Worm (Caenorhabditis elegans) whole organism, L2 larva: ENCODE data around the gene K11C4.2.
A peak's percentile ranks its signal among the peaks of the same experiment; 100 is the strongest.

ENCODE experiments used
- C34F6.9 ChIP-seq: fragments of 150-350 bp; optimal IDR thresholded peaks from 2 replicates; lab custom pipeline; 2014; ENCODE audit warnings: missing biosample characterization, missing genetic modification characterization
- F13H6.1 ChIP-seq: sonication (generic microtip); optimal IDR thresholded peaks from 2 replicates; lab custom pipeline; 2016; ENCODE audit warnings: missing genetic modification characterization, missing compliant biosample characterization
- R02D3.7 ChIP-seq: fragments of 150-350 bp; optimal IDR thresholded peaks from 2 replicates; lab custom pipeline; 2014; ENCODE audit warnings: missing biosample characterization, missing genetic modification characterization
- Y55F3AM.14 ChIP-seq: fragments of 200-800 bp; sonication (Bioruptor generic); optimal IDR thresholded peaks from 2 replicates; lab custom pipeline; 2018; ENCODE audit warnings: mild to moderate bottlenecking, missing genetic modification characterization, missing compliant biosample characterization
- alr-1 ChIP-seq: fragments of 150-350 bp; optimal IDR thresholded peaks from 2 replicates; lab custom pipeline; 2014; ENCODE audit warnings: missing biosample characterization, missing genetic modification characterization
- blmp-1 ChIP-seq: sonication (generic microtip); optimal IDR thresholded peaks from 2 replicates; lab custom pipeline; 2017; ENCODE audit warnings: missing genetic modification characterization, mild to moderate bottlenecking, missing compliant biosample characterization, antibody characterized with exemption, moderate library complexity; ENCODE audit not compliant: insufficient read depth
- crh-2 ChIP-seq: sonication (generic microtip); optimal IDR thresholded peaks from 2 replicates; lab custom pipeline; 2017; ENCODE audit warnings: missing biosample characterization, missing genetic modification characterization
- dmd-4 ChIP-seq: sonication (generic microtip); optimal IDR thresholded peaks from 2 replicates; lab custom pipeline; 2017; ENCODE audit warnings: missing biosample characterization, missing genetic modification characterization
- egl-27 ChIP-seq: sonication (generic microtip); optimal IDR thresholded peaks from 3 replicates; lab custom pipeline; 2017; ENCODE audit warnings: missing biosample characterization, missing genetic modification reagents, missing genetic modification characterization
- elt-1 ChIP-seq: fragments of 150-350 bp; optimal IDR thresholded peaks from 2 replicates; lab custom pipeline; 2014; ENCODE audit warnings: missing biosample characterization, missing genetic modification characterization
- lin-11 ChIP-seq: fragments of 150-350 bp; sonication (generic microtip); optimal IDR thresholded peaks from 2 replicates; lab custom pipeline; 2014; ENCODE audit warnings: missing biosample characterization, missing genetic modification characterization, inconsistent platforms, mixed read lengths
- lsy-2 ChIP-seq, 2 experiments: fragments of 150-350 bp in 1 of 2; sonication (generic microtip) in 1 of 2; optimal IDR thresholded peaks; 2 replicates each; lab custom pipeline; 2014 to 2017; ENCODE audit warnings: missing biosample characterization in 2 of 2, missing genetic modification characterization in 2 of 2
- mbf-1 ChIP-seq: sonication (generic microtip); optimal IDR thresholded peaks from 2 replicates; lab custom pipeline; 2017; ENCODE audit warnings: missing biosample characterization, missing genetic modification characterization
- mdl-1 ChIP-seq, 2 experiments: fragments of 150-350 bp in 1 of 2; sonication (generic microtip) in 1 of 2; optimal IDR thresholded peaks; 2 replicates each; lab custom pipeline; 2017; ENCODE audit warnings: missing biosample characterization in 2 of 2, missing genetic modification characterization in 2 of 2
- nhr-10 ChIP-seq: sonication (generic microtip); optimal IDR thresholded peaks from 2 replicates; lab custom pipeline; 2017; ENCODE audit warnings: missing biosample characterization, missing genetic modification characterization
- nhr-12 ChIP-seq: fragments of 150-350 bp; optimal IDR thresholded peaks from 2 replicates; lab custom pipeline; 2014; ENCODE audit warnings: missing biosample characterization, missing genetic modification characterization
- nhr-129 ChIP-seq: fragments of 150-350 bp; optimal IDR thresholded peaks from 2 replicates; lab custom pipeline; 2014; ENCODE audit warnings: missing biosample characterization, missing genetic modification characterization
- nhr-23 ChIP-seq: fragments of 150-350 bp; optimal IDR thresholded peaks from 2 replicates; lab custom pipeline; 2014; ENCODE audit warnings: missing biosample characterization, missing genetic modification reagents, missing genetic modification characterization
- nhr-237 ChIP-seq: fragments of 150-350 bp; optimal IDR thresholded peaks from 2 replicates; lab custom pipeline; 2014; ENCODE audit warnings: missing biosample characterization, missing genetic modification characterization
- nhr-25 ChIP-seq: fragments of 150-350 bp; sonication (generic microtip); optimal IDR thresholded peaks from 3 replicates; lab custom pipeline; 2014; ENCODE audit warnings: missing biosample characterization, missing genetic modification characterization
- nhr-6 ChIP-seq: fragments of 150-350 bp; optimal IDR thresholded peaks from 2 replicates; lab custom pipeline; 2014; ENCODE audit warnings: missing biosample characterization, missing genetic modification characterization
- nhr-77 ChIP-seq: fragments of 150-350 bp; optimal IDR thresholded peaks from 2 replicates; lab custom pipeline; 2014; ENCODE audit warnings: missing biosample characterization, missing genetic modification characterization
- sem-4 ChIP-seq: fragments of 150-350 bp; optimal IDR thresholded peaks from 2 replicates; lab custom pipeline; 2014; ENCODE audit warnings: missing biosample characterization, missing genetic modification reagents, missing genetic modification characterization
- sma-3 ChIP-seq: sonication (generic microtip); optimal IDR thresholded peaks from 2 replicates; lab custom pipeline; 2016; ENCODE audit warnings: missing genetic modification reagents, missing genetic modification characterization, missing compliant biosample characterization
- sma-9 ChIP-seq, 2 experiments: fragments of 150-350 bp in 1 of 2; sonication (generic microtip) in 1 of 2; optimal IDR thresholded peaks; 2 replicates each; lab custom pipeline; 2014 to 2016; ENCODE audit warnings: missing genetic modification characterization in 2 of 2, mild to moderate bottlenecking in 1 of 2, missing biosample characterization in 1 of 2, missing compliant biosample characterization in 1 of 2, missing genetic modification reagents in 1 of 2, moderate library complexity in 1 of 2
- snpc-4 ChIP-seq: fragments of 150-350 bp; optimal IDR thresholded peaks from 2 replicates; lab custom pipeline; 2014; ENCODE audit warnings: missing biosample characterization, missing genetic modification characterization
- unc-39 ChIP-seq: fragments of 150-350 bp; optimal IDR thresholded peaks from 2 replicates; lab custom pipeline; 2014; ENCODE audit warnings: missing biosample characterization, missing genetic modification characterization
- unc-55 ChIP-seq: fragments of 150-350 bp; sonication (generic microtip); optimal IDR thresholded peaks from 3 replicates; lab custom pipeline; 2014; ENCODE audit warnings: missing biosample characterization, missing genetic modification reagents, missing genetic modification characterization
- zag-1 ChIP-seq: fragments of 150-350 bp; optimal IDR thresholded peaks from 2 replicates; lab custom pipeline; 2014; ENCODE audit warnings: missing biosample characterization, missing genetic modification characterization
- ztf-1 ChIP-seq: fragments of 200-800 bp; sonication (Bioruptor generic); conservative IDR thresholded peaks from 2 replicates; pipeline ENCODE4 v1.3.6; 2022; ENCODE audit warnings: missing genetic modification characterization, missing compliant biosample characterization
- ztf-11 ChIP-seq: sonication (generic microtip); optimal IDR thresholded peaks from 2 replicates; lab custom pipeline; 2017; ENCODE audit warnings: missing biosample characterization, missing genetic modification characterization
- ztf-4 ChIP-seq: fragments of 150-350 bp; optimal IDR thresholded peaks from 2 replicates; lab custom pipeline; 2014; ENCODE audit warnings: missing biosample characterization, missing genetic modification characterization

The K11C4.2 gene

DNA sequence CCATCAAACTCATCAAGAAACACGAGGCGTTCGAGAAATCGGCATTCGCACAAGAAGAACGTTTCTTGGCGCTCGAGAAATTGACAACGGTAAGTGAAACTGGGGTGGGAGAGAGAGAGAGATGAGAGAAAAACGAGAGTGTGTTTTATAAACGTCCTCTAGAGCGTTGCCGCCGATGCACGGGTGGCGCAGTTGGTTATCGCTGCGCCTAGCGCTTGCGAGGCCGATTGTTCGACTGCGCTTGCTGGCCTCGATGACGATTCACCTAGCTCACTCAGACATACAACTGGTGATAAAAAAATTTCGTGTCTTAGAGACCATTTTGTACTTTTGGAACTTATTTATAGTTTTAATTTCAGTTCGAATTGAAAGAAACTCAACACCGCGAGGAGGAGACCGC lies 6.0 kb upstream of the K11C4.2 start (continued):
- no peak for TF ChIP-seq dmd-4
- TF ChIP-seq nhr-6 (tag; lab: Kevin White, UChicago) = no peak
- no peak for TF ChIP-seq mdl-1 (tag; optimal IDR thresholded peaks at IDR 0.05; lab: Kevin White, UChicago)
- peak; percentile 60 for TF ChIP-seq F13H6.1
- TF ChIP-seq nhr-12 (tag; lab: Kevin White, UChicago) = no peak

DNA sequence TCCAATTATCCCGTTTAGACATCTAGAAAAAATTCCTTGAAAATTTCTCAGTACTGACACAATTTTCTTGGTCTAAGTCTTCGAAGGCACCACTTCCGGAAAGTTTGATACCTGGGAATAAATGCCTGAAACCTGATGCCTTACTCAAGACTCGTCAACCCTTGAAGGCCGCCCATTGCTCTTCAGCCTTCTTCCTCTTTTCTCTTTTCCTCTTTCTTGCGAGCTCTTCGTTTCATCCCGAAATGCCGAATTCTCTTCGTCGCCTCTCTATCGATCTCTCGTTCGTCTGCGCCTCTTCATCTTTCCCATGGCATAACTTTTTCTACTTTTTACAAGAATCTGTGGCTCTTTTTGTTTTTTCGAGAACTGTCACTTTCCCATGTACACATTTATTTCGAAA lies 1.2 kb upstream of the K11C4.2 start:
- TF ChIP-seq nhr-6 (tag; lab: Kevin White, UChicago) (no peak), alr-1 (no peak), nhr-129 (tag; lab: Kevin White, UChicago) (peak; percentile 50), C34F6.9 (peak; percentile 39), nhr-77 (tag; lab: Kevin White, UChicago) (no peak), nhr-237 (tag; lab: Kevin White, UChicago) (no peak), mbf-1 (tag; lab: Kevin White, UChicago) (no peak), unc-55 (peak; percentile 44), nhr-25 (tag; lab: Kevin White, UChicago) (no peak), F13H6.1 (peak; percentile 17), ztf-11 (no peak), blmp-1 (no peak), lsy-2 (tag; optimal IDR thresholded peaks at IDR 0.05; lab: Kevin White, UChicago) (peak in 1 of 2 experiments; percentile 7)

DNA sequence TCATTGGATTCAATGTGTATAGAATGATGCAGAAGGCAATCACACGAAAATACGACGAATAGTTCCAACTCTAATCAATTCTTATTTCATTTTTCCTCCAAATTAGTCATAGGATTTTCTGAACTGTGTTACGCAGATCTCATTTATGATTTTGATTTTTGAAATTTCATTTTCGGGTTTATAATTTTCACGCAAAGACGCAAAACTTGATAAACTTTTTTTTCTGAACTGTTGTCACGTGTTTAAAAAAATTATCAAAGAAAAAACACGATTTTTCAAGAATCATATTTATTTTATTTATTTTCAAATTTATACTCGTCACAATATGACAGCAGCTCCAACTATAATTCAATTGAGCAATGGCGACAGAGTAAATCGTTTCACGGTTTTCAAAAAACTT lies 1.8 kb downstream of the K11C4.2 start, which contains the start of gene K11C4.1:
Gene K11C4.1, plus strand, starts transcription at position 301 of the 400 bp plus-strand sequence.
- TF ChIP-seq blmp-1 (no peak), egl-27 (tag; lab: Kevin White, UChicago) (no peak), zag-1 (no peak)

DNA sequence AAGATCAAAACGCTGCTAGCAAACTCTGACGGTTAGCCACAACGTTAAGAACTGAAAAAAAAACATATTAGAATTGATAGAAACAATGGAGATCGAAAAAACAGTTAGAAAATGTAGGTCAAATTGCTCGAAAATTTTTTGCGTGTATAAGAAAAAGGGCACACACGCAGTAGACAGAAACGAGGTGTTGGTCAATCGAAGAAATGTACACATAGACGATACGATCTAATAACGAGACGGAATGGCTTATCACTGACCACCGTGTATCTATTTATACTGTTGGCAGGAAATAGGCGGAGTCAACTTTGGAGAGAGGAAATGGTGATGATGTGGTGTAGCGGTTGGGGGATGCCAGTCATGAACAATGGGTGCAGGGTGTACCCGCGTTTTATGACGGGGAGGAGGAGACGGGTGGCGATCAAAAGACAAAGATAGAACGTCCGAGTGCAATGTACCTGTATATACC lies 5.3 kb downstream of the K11C4.2 start, which contains the start of gene odc-1:
Gene odc-1, minus strand, starts transcription at position 51 of the 466 bp plus-strand sequence.
- no peak for TF ChIP-seq lin-11
- TF ChIP-seq sma-9 (GFP tag; optimal IDR thresholded peaks at IDR 0.05; lab: Kevin White, UChicago) = peak; percentile 25
- TF ChIP-seq sma-9 (tag; optimal IDR thresholded peaks at IDR 0.05; lab: Kevin White, UChicago) = no peak

DNA sequence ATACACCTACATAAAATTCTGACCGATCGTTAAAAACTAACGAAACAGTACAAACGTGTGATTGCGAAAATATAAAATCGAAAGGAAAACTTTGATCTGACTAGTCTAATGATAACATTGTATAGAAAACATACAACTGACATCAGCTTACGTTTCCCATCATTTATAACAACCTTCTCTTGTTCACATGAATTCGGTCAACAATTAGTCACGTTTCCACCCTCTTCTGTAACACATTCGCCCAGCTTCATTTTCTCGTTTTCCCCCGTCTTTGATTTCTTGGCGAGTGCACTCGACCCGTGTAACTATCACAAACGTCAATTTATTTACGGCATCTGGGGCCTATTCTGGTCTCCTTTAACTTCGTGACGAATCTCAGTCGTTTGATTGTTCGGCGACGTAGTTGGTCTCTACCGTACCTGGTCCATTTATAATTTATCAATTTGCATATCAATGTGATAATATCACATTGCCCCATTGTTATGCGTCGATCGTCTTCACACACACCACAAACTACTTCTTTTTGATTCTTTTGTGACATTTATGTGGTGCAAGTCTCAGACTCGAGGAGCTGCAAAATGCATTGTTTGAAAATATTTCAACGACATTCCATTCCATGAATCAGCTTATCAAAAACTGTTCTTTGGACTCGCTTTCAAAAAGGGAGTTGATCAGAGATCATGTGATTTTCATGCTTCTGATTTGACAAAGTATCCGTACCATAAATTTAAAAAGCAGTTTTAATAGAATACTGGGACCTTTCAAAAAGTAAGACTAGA lies 6.1 kb downstream of the K11C4.2 start:
- no peak for TF ChIP-seq dmd-4
- TF ChIP-seq crh-2 (tag; lab: Kevin White, UChicago) = peak; percentile 23
- TF ChIP-seq sma-9 (GFP tag; optimal IDR thresholded peaks at IDR 0.05; lab: Kevin White, UChicago) = peak; percentile 26
- no peak for TF ChIP-seq sma-9 (tag; optimal IDR thresholded peaks at IDR 0.05; lab: Kevin White, UChicago)

DNA sequence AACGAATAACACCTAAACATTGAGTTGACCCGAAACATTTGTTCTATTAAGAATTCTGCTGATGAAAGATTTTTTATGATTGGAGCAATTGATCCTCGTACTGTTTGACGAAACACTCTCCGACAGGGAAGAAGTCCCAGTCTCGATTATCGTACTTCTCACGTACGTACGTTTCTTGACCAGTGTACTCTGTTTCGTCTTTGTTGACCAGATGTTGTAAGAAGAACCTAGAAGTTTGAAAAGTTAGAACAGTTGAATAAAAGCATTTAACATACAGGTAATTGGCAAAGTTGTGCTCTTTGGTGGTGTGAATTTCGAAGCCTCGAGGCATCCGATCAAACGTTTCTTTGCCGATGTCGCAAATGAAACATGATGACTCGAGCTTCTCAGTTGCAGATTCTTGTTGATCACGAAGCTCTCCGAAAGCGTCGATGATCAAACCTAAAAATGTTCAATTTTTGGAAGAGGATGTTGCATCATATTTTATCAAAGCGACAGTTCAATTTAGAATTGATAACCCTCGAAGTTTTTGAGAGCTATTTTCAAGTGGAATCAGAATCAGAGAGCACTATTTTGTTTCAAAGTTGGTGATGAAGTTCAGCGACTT lies 7.2 kb downstream of the K11C4.2 start:
- TF ChIP-seq Y55F3AM.14 (GFP tag; lab: Kevin White, UChicago) = no peak
- TF ChIP-seq dmd-4 = no peak
- no peak for TF ChIP-seq alr-1
- no peak for TF ChIP-seq ztf-1 (GFP tag; lab: Robert Waterston, UW)

DNA sequence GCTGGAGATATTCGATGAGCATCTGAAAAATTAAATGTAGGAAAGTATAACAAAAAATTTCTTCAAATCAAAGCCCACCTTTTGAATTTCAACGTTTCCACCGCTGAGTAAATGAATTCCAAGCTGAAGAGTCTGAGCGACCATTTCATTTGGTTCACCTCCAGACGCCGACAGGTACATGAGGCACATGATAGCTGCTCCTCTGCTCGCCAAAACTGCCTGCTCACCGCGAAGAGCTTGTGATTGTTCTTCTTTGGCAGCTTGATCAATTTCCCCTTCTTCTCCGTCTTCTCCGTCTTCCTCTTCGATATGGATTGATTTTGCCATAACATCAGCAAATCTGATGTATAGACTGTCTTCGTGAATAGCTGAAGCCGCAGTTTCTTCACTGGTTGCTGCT lies 11.6 kb downstream of the K11C4.2 start:
- no peak for TF ChIP-seq elt-1 (tag; lab: Kevin White, UChicago)
- no peak for TF ChIP-seq nhr-23 (tag; lab: Kevin White, UChicago)
- TF ChIP-seq sem-4 (tag; lab: Kevin White, UChicago) = no peak
- TF ChIP-seq mbf-1 (tag; lab: Kevin White, UChicago) = no peak
- no peak for TF ChIP-seq alr-1
- TF ChIP-seq ztf-1 (GFP tag; lab: Robert Waterston, UW) = no peak
- no peak for TF ChIP-seq nhr-10 (tag; lab: Kevin White, UChicago)
- no peak for TF ChIP-seq unc-39 (tag; lab: Kevin White, UChicago)
- no peak for TF ChIP-seq ztf-11
- TF ChIP-seq R02D3.7 (tag; lab: Kevin White, UChicago) = no peak
- TF ChIP-seq sma-3 (GFP tag; lab: Kevin White, UChicago) = no peak
- no peak for TF ChIP-seq snpc-4
- TF ChIP-seq ztf-4 (tag; lab: Kevin White, UChicago) = no peak
- no peak for TF ChIP-seq unc-55
- TF ChIP-seq C34F6.9 = no peak
